Worm (Caenorhabditis elegans) whole organism, L4/young adult: ENCODE results near the gene T28A11.4.
A peak's percentile ranks its signal among the peaks of the same experiment; 100 is the strongest.

Experiments used
- W03F9.2 ChIP-seq: fragments of 150-350 bp; optimal IDR thresholded peaks from 2 replicates; lab custom pipeline; 2014; ENCODE audit warnings: missing biosample characterization, missing genetic modification characterization
- dao-5 ChIP-seq: sonication (generic microtip); optimal IDR thresholded peaks from 2 replicates; lab custom pipeline; 2016; ENCODE audit warnings: missing genotype, missing genetic modification characterization, moderate library complexity, missing compliant biosample characterization
- him-1 ChIP-seq: sonication (generic microtip); optimal IDR thresholded peaks from 2 replicates; lab custom pipeline; 2016; ENCODE audit warnings: missing genotype, missing genetic modification reagents, missing genetic modification characterization, missing compliant biosample characterization

- TF ChIP-seq him-1 (tag; lab: Kevin White, UChicago): peak; percentile 18
- TF ChIP-seq W03F9.2: peak; percentile 16
- TF ChIP-seq dao-5 (tag; lab: Kevin White, UChicago): no peak
Measured at ce11 chrV:3315308-3315707, 41.5 kb downstream of the T28A11.4 start, which contains the start of gene arrd-19.
